Worm (Caenorhabditis elegans) whole organism, L2 larva: ENCODE data around the gene wdr-5.3.

Experiments
- C34F6.9 ChIP-seq: fragments of 150-350 bp; optimal IDR thresholded peaks from 2 replicates; lab custom pipeline; 2014; ENCODE audit warnings: missing biosample characterization, missing genetic modification characterization
- F13H6.1 ChIP-seq: sonication (generic microtip); optimal IDR thresholded peaks from 2 replicates; lab custom pipeline; 2016; ENCODE audit warnings: missing genetic modification characterization, missing compliant biosample characterization
- Y55F3AM.14 ChIP-seq: fragments of 200-800 bp; sonication (Bioruptor generic); optimal IDR thresholded peaks from 2 replicates; lab custom pipeline; 2018; ENCODE audit warnings: mild to moderate bottlenecking, missing genetic modification characterization, missing compliant biosample characterization
- alr-1 ChIP-seq: fragments of 150-350 bp; optimal IDR thresholded peaks from 2 replicates; lab custom pipeline; 2014; ENCODE audit warnings: missing biosample characterization, missing genetic modification characterization
- blmp-1 ChIP-seq: sonication (generic microtip); optimal IDR thresholded peaks from 2 replicates; lab custom pipeline; 2017; ENCODE audit warnings: missing genetic modification characterization, mild to moderate bottlenecking, missing compliant biosample characterization, antibody characterized with exemption, moderate library complexity; ENCODE audit not compliant: insufficient read depth
- ceh-16 ChIP-seq: fragments of 150-350 bp; optimal IDR thresholded peaks from 2 replicates; lab custom pipeline; 2014; ENCODE audit warnings: missing biosample characterization, missing genetic modification characterization
- ceh-82 ChIP-seq: fragments of 150-350 bp; optimal IDR thresholded peaks from 2 replicates; lab custom pipeline; 2014; ENCODE audit warnings: missing biosample characterization, missing genetic modification characterization
- crh-2 ChIP-seq: sonication (generic microtip); optimal IDR thresholded peaks from 2 replicates; lab custom pipeline; 2017; ENCODE audit warnings: missing biosample characterization, missing genetic modification characterization
- elt-1 ChIP-seq: fragments of 150-350 bp; optimal IDR thresholded peaks from 2 replicates; lab custom pipeline; 2014; ENCODE audit warnings: missing biosample characterization, missing genetic modification characterization
- fos-1 ChIP-seq: fragments of 150-350 bp; optimal IDR thresholded peaks from 2 replicates; lab custom pipeline; 2014; ENCODE audit warnings: missing biosample characterization, missing genetic modification characterization
- lin-11 ChIP-seq: fragments of 150-350 bp; sonication (generic microtip); optimal IDR thresholded peaks from 2 replicates; lab custom pipeline; 2014; ENCODE audit warnings: missing biosample characterization, missing genetic modification characterization, inconsistent platforms, mixed read lengths
- lin-13 ChIP-seq: fragments of 150-350 bp; optimal IDR thresholded peaks from 2 replicates; lab custom pipeline; 2014; ENCODE audit warnings: missing biosample characterization, missing genetic modification reagents, missing genetic modification characterization
- lin-39 ChIP-seq: fragments of 150-350 bp; optimal IDR thresholded peaks from 2 replicates; lab custom pipeline; 2014; ENCODE audit warnings: missing biosample characterization, missing genetic modification reagents, missing genetic modification characterization
- lsy-2 ChIP-seq, 2 experiments: fragments of 150-350 bp in 1 of 2; sonication (generic microtip) in 1 of 2; optimal IDR thresholded peaks; 2 replicates each; lab custom pipeline; 2014 to 2017; ENCODE audit warnings: missing biosample characterization in 2 of 2, missing genetic modification characterization in 2 of 2
- mab-5 ChIP-seq: fragments of 150-350 bp; optimal IDR thresholded peaks from 2 replicates; lab custom pipeline; 2014; ENCODE audit warnings: missing biosample characterization, missing genetic modification characterization
- mbf-1 ChIP-seq: sonication (generic microtip); optimal IDR thresholded peaks from 2 replicates; lab custom pipeline; 2017; ENCODE audit warnings: missing biosample characterization, missing genetic modification characterization
- mdl-1 ChIP-seq, 2 experiments: fragments of 150-350 bp in 1 of 2; sonication (generic microtip) in 1 of 2; optimal IDR thresholded peaks; 2 replicates each; lab custom pipeline; 2017; ENCODE audit warnings: missing biosample characterization in 2 of 2, missing genetic modification characterization in 2 of 2
- nhr-12 ChIP-seq: fragments of 150-350 bp; optimal IDR thresholded peaks from 2 replicates; lab custom pipeline; 2014; ENCODE audit warnings: missing biosample characterization, missing genetic modification characterization
- nhr-129 ChIP-seq: fragments of 150-350 bp; optimal IDR thresholded peaks from 2 replicates; lab custom pipeline; 2014; ENCODE audit warnings: missing biosample characterization, missing genetic modification characterization
- nhr-21 ChIP-seq: fragments of 150-350 bp; optimal IDR thresholded peaks from 2 replicates; lab custom pipeline; 2014; ENCODE audit warnings: missing biosample characterization, missing genetic modification characterization
- nhr-237 ChIP-seq: fragments of 150-350 bp; optimal IDR thresholded peaks from 2 replicates; lab custom pipeline; 2014; ENCODE audit warnings: missing biosample characterization, missing genetic modification characterization
- nhr-25 ChIP-seq: fragments of 150-350 bp; sonication (generic microtip); optimal IDR thresholded peaks from 3 replicates; lab custom pipeline; 2014; ENCODE audit warnings: missing biosample characterization, missing genetic modification characterization
- nhr-6 ChIP-seq: fragments of 150-350 bp; optimal IDR thresholded peaks from 2 replicates; lab custom pipeline; 2014; ENCODE audit warnings: missing biosample characterization, missing genetic modification characterization
- sma-9 ChIP-seq, 2 experiments: fragments of 150-350 bp in 1 of 2; sonication (generic microtip) in 1 of 2; optimal IDR thresholded peaks; 2 replicates each; lab custom pipeline; 2014 to 2016; ENCODE audit warnings: missing genetic modification characterization in 2 of 2, mild to moderate bottlenecking in 1 of 2, missing biosample characterization in 1 of 2, missing compliant biosample characterization in 1 of 2, missing genetic modification reagents in 1 of 2, moderate library complexity in 1 of 2
- snpc-4 ChIP-seq: fragments of 150-350 bp; optimal IDR thresholded peaks from 2 replicates; lab custom pipeline; 2014; ENCODE audit warnings: missing biosample characterization, missing genetic modification characterization
- unc-39 ChIP-seq: fragments of 150-350 bp; optimal IDR thresholded peaks from 2 replicates; lab custom pipeline; 2014; ENCODE audit warnings: missing biosample characterization, missing genetic modification characterization
- unc-55 ChIP-seq: fragments of 150-350 bp; sonication (generic microtip); optimal IDR thresholded peaks from 3 replicates; lab custom pipeline; 2014; ENCODE audit warnings: missing biosample characterization, missing genetic modification reagents, missing genetic modification characterization
- unc-62 ChIP-seq: fragments of 150-350 bp; optimal IDR thresholded peaks from 2 replicates; lab custom pipeline; 2014; ENCODE audit warnings: missing biosample characterization, missing genetic modification reagents, missing genetic modification characterization
- zag-1 ChIP-seq: fragments of 150-350 bp; optimal IDR thresholded peaks from 2 replicates; lab custom pipeline; 2014; ENCODE audit warnings: missing biosample characterization, missing genetic modification characterization
- ztf-11 ChIP-seq: sonication (generic microtip); optimal IDR thresholded peaks from 2 replicates; lab custom pipeline; 2017; ENCODE audit warnings: missing biosample characterization, missing genetic modification characterization
- ztf-4 ChIP-seq: fragments of 150-350 bp; optimal IDR thresholded peaks from 2 replicates; lab custom pipeline; 2014; ENCODE audit warnings: missing biosample characterization, missing genetic modification characterization

The wdr-5.3 gene

DNA sequence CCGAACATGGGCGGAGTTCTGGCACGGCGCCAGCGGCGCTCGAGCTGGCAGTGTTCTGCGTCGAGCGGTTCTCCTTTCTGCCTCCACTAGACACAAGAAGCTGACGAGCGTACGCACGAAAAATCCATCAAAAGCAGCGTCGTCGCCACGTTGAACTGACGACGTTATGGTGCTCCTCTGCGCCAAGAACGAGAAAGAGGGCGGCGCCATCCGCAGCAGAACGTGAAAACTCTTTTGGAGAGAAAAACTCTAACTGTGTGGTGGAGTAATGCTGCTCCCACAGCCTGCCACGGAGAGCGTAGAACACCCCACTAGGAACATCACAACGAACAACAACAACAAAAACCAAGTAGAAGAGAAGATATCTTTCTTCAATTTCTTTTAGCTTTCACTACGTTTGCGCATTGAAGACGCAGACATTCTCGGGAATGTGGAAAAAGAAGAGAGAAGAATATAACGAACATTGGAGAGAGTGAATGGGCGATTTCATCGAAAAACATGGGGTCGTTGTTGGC, 14.9 kb upstream of the wdr-5.3 start (continued):
- TF ChIP-seq ztf-11 (tag; lab: Kevin White, UChicago) (no peak), nhr-25 (no peak), alr-1 (no peak), fos-1 (tag; lab: Kevin White, UChicago) (peak; percentile 23), mab-5 (tag; lab: Kevin White, UChicago) (no peak), F13H6.1 (tag; lab: Kevin White, UChicago) (peak; percentile 51), lin-39 (no peak), nhr-6 (tag; lab: Kevin White, UChicago) (no peak)

DNA sequence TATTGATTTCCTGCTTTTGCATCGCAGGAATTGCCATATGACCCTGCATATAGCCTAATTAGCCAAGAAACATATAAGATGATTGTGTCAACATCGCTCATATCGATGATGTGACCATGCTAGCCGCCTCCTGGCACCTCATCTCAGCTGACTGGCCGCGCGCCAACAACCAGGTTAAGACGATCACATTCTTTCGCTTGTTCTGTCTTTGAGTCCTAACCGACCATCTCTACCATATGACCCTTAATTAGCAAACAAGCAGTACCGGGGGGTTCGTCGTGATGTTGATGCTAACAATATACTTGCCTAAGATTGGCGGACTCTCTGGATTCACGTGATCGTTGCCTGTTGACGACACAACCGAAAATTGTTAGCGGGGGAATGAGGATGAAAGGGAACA, 14.3 kb upstream of the wdr-5.3 start:
- TF ChIP-seq nhr-25, result peak; percentile 59
- TF ChIP-seq nhr-21 (tag; lab: Kevin White, UChicago), result no peak
- peak; percentile 42 for TF ChIP-seq nhr-129 (tag; lab: Kevin White, UChicago)
- peak; percentile 40 for TF ChIP-seq sma-9 (GFP tag; optimal IDR thresholded peaks at IDR 0.05; lab: Kevin White, UChicago)
- no peak for TF ChIP-seq sma-9 (tag; optimal IDR thresholded peaks at IDR 0.05; lab: Kevin White, UChicago)

DNA sequence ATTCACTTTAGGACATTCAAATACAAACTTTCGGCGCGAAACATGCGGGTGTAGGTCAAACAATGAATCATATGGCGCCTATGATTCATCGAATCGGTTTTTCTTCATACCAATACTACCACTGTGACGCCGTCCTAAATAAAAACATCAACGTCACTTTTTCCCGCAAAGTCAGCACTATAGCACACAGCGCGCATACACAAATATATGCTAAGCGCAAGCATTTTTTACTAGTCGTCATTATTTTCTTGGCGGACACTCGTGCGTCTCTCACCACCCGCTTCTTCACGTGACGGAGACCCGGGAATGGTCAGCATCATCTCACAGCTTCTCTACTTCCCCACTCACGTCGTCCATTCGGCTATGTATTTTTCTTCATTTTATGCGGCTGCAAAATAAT, 13.7 kb upstream of the wdr-5.3 start:
- peak; percentile 37 for TF ChIP-seq unc-55 (GFP tag; lab: Kevin White, UChicago)
- TF ChIP-seq zag-1 (tag; lab: Kevin White, UChicago), result no peak
- no peak for TF ChIP-seq unc-62 (GFP tag; lab: Kevin White, UChicago)
- peak; percentile 9 for TF ChIP-seq lin-11 (tag; lab: Kevin White, UChicago)
- no peak for TF ChIP-seq lin-39
- TF ChIP-seq mdl-1 (tag; optimal IDR thresholded peaks at IDR 0.05; lab: Kevin White, UChicago), result peak; percentile 14 to 19
- TF ChIP-seq nhr-237 (tag; lab: Kevin White, UChicago), result no peak
- TF ChIP-seq sma-9 (GFP tag; optimal IDR thresholded peaks at IDR 0.05; lab: Kevin White, UChicago), result peak; percentile 58
- no peak for TF ChIP-seq sma-9 (tag; optimal IDR thresholded peaks at IDR 0.05; lab: Kevin White, UChicago)
- peak; percentile 2 for TF ChIP-seq F13H6.1 (tag; lab: Kevin White, UChicago)
- peak; percentile 20 for TF ChIP-seq crh-2
- no peak for TF ChIP-seq mbf-1
- peak in 1 of 2 experiments; percentile 30 for TF ChIP-seq lsy-2 (tag; optimal IDR thresholded peaks at IDR 0.05; lab: Kevin White, UChicago)
- peak; percentile 24 for TF ChIP-seq C34F6.9
- TF ChIP-seq Y55F3AM.14 (GFP tag; lab: Kevin White, UChicago), result no peak

DNA sequence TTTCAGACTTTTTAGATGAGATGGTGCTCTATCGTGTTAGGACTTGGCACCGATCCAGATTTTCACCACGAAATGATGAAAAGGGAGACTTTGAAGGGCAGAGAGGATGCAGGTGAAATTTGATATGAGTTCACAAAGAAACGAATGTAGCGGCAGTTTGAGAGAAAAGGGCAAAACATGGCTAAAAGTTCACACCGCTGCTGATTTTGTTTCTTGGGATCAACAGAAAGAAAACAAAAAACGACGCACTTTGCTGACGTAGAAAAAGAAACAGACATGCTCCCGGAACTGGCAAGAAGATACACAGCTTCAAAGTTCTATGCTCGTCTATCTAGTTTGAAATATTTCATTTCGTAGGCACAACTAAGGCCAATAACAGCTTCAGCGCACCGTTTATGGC, 13.3 kb upstream of the wdr-5.3 start:
- TF ChIP-seq C34F6.9, result no peak
- no peak for TF ChIP-seq ceh-16 (tag; lab: Kevin White, UChicago)
- TF ChIP-seq nhr-12, result no peak
- no peak for TF ChIP-seq elt-1 (tag; lab: Kevin White, UChicago)
- TF ChIP-seq zag-1 (tag; lab: Kevin White, UChicago), result no peak
- no peak for TF ChIP-seq mdl-1 (tag; optimal IDR thresholded peaks at IDR 0.05; lab: Kevin White, UChicago)
- no peak for TF ChIP-seq ztf-4 (tag; lab: Kevin White, UChicago)
- no peak for TF ChIP-seq ceh-82
- TF ChIP-seq blmp-1 (tag; lab: Kevin White, UChicago), result no peak
- TF ChIP-seq Y55F3AM.14 (GFP tag; lab: Kevin White, UChicago), result no peak
- no peak for TF ChIP-seq nhr-6 (tag; lab: Kevin White, UChicago)
- no peak for TF ChIP-seq snpc-4 (tag; lab: Kevin White, UChicago)
- no peak for TF ChIP-seq nhr-21 (tag; lab: Kevin White, UChicago)

DNA sequence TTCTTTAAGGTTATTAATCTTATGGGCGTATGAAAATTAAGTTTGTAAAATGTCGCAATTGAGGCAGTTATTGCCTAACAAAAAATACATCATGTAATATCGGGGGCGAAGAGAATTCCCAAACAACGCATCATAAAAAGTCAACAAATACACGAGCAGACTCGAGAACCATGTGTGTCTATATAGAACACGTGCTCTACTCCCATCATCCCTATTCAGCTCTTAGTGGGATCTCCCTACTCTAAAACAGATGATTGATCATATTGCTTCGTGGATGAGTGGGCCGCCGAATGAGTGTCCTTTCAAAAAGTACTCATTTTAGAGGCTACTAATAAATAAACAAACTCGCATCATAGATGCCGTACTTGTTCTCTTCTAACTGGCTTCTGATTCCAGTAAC, 12.4 kb upstream of the wdr-5.3 start:
- TF ChIP-seq unc-39 (no peak), nhr-129 (tag; lab: Kevin White, UChicago) (peak; percentile 6), ceh-82 (no peak), elt-1 (tag; lab: Kevin White, UChicago) (no peak), sma-9 (GFP tag; optimal IDR thresholded peaks at IDR 0.05; lab: Kevin White, UChicago) (peak; percentile 46), sma-9 (tag; optimal IDR thresholded peaks at IDR 0.05; lab: Kevin White, UChicago) (no peak)

DNA sequence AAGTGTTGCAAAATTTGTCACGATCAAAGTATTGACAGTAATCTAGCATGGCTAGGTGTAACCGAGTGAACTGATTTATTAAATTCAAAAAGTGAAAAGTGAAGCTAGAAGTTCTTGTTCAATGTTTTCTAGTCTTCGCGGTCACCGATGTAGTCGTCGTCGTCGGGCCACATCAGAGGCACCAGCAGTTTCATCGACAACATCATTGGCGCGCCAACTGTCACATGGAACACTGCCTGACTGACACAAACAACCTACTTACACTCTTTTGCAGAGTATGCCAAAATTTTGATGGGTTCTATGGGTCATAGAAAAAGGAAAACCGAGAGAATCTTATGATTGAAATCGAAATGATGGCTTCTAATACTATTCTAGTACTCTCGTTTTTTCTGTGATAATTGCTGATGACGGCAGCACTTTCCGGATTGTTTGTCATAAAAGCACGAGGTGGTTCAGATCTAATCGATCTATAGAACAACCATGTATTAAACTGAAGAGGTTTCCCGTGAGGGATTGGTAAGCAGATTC, 11.4 kb upstream of the wdr-5.3 start:
- TF ChIP-seq nhr-25 (peak; percentile 15), lin-13 (GFP tag; lab: Kevin White, UChicago) (no peak)
